Worm (Caenorhabditis elegans) whole organism, L2 larva: ENCODE results near the gene cest-2.1.

Source experiments
- C34F6.9 ChIP-seq: fragments of 150-350 bp; optimal IDR thresholded peaks from 2 replicates; lab custom pipeline; 2014; ENCODE audit warnings: missing biosample characterization, missing genetic modification characterization
- F13H6.1 ChIP-seq: sonication (generic microtip); optimal IDR thresholded peaks from 2 replicates; lab custom pipeline; 2016; ENCODE audit warnings: missing genetic modification characterization, missing compliant biosample characterization
- R02D3.7 ChIP-seq: fragments of 150-350 bp; optimal IDR thresholded peaks from 2 replicates; lab custom pipeline; 2014; ENCODE audit warnings: missing biosample characterization, missing genetic modification characterization
- Y55F3AM.14 ChIP-seq: fragments of 200-800 bp; sonication (Bioruptor generic); optimal IDR thresholded peaks from 2 replicates; lab custom pipeline; 2018; ENCODE audit warnings: mild to moderate bottlenecking, missing genetic modification characterization, missing compliant biosample characterization
- ZK546.5 ChIP-seq: sonication (generic microtip); optimal IDR thresholded peaks from 2 replicates; lab custom pipeline; 2017; ENCODE audit warnings: missing biosample characterization, missing genetic modification characterization
- alr-1 ChIP-seq: fragments of 150-350 bp; optimal IDR thresholded peaks from 2 replicates; lab custom pipeline; 2014; ENCODE audit warnings: missing biosample characterization, missing genetic modification characterization
- aly-2 ChIP-seq: fragments of 150-350 bp; optimal IDR thresholded peaks from 2 replicates; lab custom pipeline; 2014; ENCODE audit warnings: missing biosample characterization, missing genetic modification characterization
- ama-1 ChIP-seq: fragments of 150-350 bp; optimal IDR thresholded peaks from 2 replicates; lab custom pipeline; 2018; ENCODE audit warnings: inconsistent platforms
- blmp-1 ChIP-seq: sonication (generic microtip); optimal IDR thresholded peaks from 2 replicates; lab custom pipeline; 2017; ENCODE audit warnings: missing genetic modification characterization, mild to moderate bottlenecking, missing compliant biosample characterization, antibody characterized with exemption, moderate library complexity; ENCODE audit not compliant: insufficient read depth
- ceh-16 ChIP-seq: fragments of 150-350 bp; optimal IDR thresholded peaks from 2 replicates; lab custom pipeline; 2014; ENCODE audit warnings: missing biosample characterization, missing genetic modification characterization
- ceh-82 ChIP-seq: fragments of 150-350 bp; optimal IDR thresholded peaks from 2 replicates; lab custom pipeline; 2014; ENCODE audit warnings: missing biosample characterization, missing genetic modification characterization
- crh-2 ChIP-seq: sonication (generic microtip); optimal IDR thresholded peaks from 2 replicates; lab custom pipeline; 2017; ENCODE audit warnings: missing biosample characterization, missing genetic modification characterization
- dmd-4 ChIP-seq: sonication (generic microtip); optimal IDR thresholded peaks from 2 replicates; lab custom pipeline; 2017; ENCODE audit warnings: missing biosample characterization, missing genetic modification characterization
- egl-27 ChIP-seq: sonication (generic microtip); optimal IDR thresholded peaks from 3 replicates; lab custom pipeline; 2017; ENCODE audit warnings: missing biosample characterization, missing genetic modification reagents, missing genetic modification characterization
- elt-3 ChIP-seq: sonication (generic microtip); optimal IDR thresholded peaks from 2 replicates; lab custom pipeline; 2017; ENCODE audit warnings: missing biosample characterization, missing genetic modification characterization
- fos-1 ChIP-seq: fragments of 150-350 bp; optimal IDR thresholded peaks from 2 replicates; lab custom pipeline; 2014; ENCODE audit warnings: missing biosample characterization, missing genetic modification characterization
- gmeb-1 ChIP-seq: fragments of 150-350 bp; optimal IDR thresholded peaks from 2 replicates; lab custom pipeline; 2014; ENCODE audit warnings: missing biosample characterization, missing genetic modification characterization
- lin-11 ChIP-seq: fragments of 150-350 bp; sonication (generic microtip); optimal IDR thresholded peaks from 2 replicates; lab custom pipeline; 2014; ENCODE audit warnings: missing biosample characterization, missing genetic modification characterization, inconsistent platforms, mixed read lengths
- lin-13 ChIP-seq: fragments of 150-350 bp; optimal IDR thresholded peaks from 2 replicates; lab custom pipeline; 2014; ENCODE audit warnings: missing biosample characterization, missing genetic modification reagents, missing genetic modification characterization
- lsy-2 ChIP-seq, 2 experiments: fragments of 150-350 bp in 1 of 2; sonication (generic microtip) in 1 of 2; optimal IDR thresholded peaks; 2 replicates each; lab custom pipeline; 2014 to 2017; ENCODE audit warnings: missing biosample characterization in 2 of 2, missing genetic modification characterization in 2 of 2
- mab-5 ChIP-seq: fragments of 150-350 bp; optimal IDR thresholded peaks from 2 replicates; lab custom pipeline; 2014; ENCODE audit warnings: missing biosample characterization, missing genetic modification characterization
- mdl-1 ChIP-seq, 2 experiments: fragments of 150-350 bp in 1 of 2; sonication (generic microtip) in 1 of 2; optimal IDR thresholded peaks; 2 replicates each; lab custom pipeline; 2017; ENCODE audit warnings: missing biosample characterization in 2 of 2, missing genetic modification characterization in 2 of 2
- nhr-10 ChIP-seq: sonication (generic microtip); optimal IDR thresholded peaks from 2 replicates; lab custom pipeline; 2017; ENCODE audit warnings: missing biosample characterization, missing genetic modification characterization
- nhr-11 ChIP-seq: fragments of 150-350 bp; optimal IDR thresholded peaks from 2 replicates; lab custom pipeline; 2014; ENCODE audit warnings: missing biosample characterization, missing genetic modification characterization
- nhr-12 ChIP-seq: fragments of 150-350 bp; optimal IDR thresholded peaks from 2 replicates; lab custom pipeline; 2014; ENCODE audit warnings: missing biosample characterization, missing genetic modification characterization
- nhr-129 ChIP-seq: fragments of 150-350 bp; optimal IDR thresholded peaks from 2 replicates; lab custom pipeline; 2014; ENCODE audit warnings: missing biosample characterization, missing genetic modification characterization
- nhr-21 ChIP-seq: fragments of 150-350 bp; optimal IDR thresholded peaks from 2 replicates; lab custom pipeline; 2014; ENCODE audit warnings: missing biosample characterization, missing genetic modification characterization
- nhr-23 ChIP-seq: fragments of 150-350 bp; optimal IDR thresholded peaks from 2 replicates; lab custom pipeline; 2014; ENCODE audit warnings: missing biosample characterization, missing genetic modification reagents, missing genetic modification characterization
- nhr-237 ChIP-seq: fragments of 150-350 bp; optimal IDR thresholded peaks from 2 replicates; lab custom pipeline; 2014; ENCODE audit warnings: missing biosample characterization, missing genetic modification characterization
- nhr-25 ChIP-seq: fragments of 150-350 bp; sonication (generic microtip); optimal IDR thresholded peaks from 3 replicates; lab custom pipeline; 2014; ENCODE audit warnings: missing biosample characterization, missing genetic modification characterization
- nhr-77 ChIP-seq: fragments of 150-350 bp; optimal IDR thresholded peaks from 2 replicates; lab custom pipeline; 2014; ENCODE audit warnings: missing biosample characterization, missing genetic modification characterization
- peb-1 ChIP-seq: fragments of 150-350 bp; optimal IDR thresholded peaks from 2 replicates; lab custom pipeline; 2014; ENCODE audit warnings: missing biosample characterization, missing genetic modification characterization
- sem-4 ChIP-seq: fragments of 150-350 bp; optimal IDR thresholded peaks from 2 replicates; lab custom pipeline; 2014; ENCODE audit warnings: missing biosample characterization, missing genetic modification reagents, missing genetic modification characterization
- skn-1 ChIP-seq: sonication (generic microtip); optimal IDR thresholded peaks from 2 replicates; lab custom pipeline; 2017; ENCODE audit warnings: missing biosample characterization, missing genetic modification characterization
- sma-3 ChIP-seq: sonication (generic microtip); optimal IDR thresholded peaks from 2 replicates; lab custom pipeline; 2016; ENCODE audit warnings: missing genetic modification reagents, missing genetic modification characterization, missing compliant biosample characterization
- sma-9 ChIP-seq, 2 experiments: fragments of 150-350 bp in 1 of 2; sonication (generic microtip) in 1 of 2; optimal IDR thresholded peaks; 2 replicates each; lab custom pipeline; 2014 to 2016; ENCODE audit warnings: missing genetic modification characterization in 2 of 2, mild to moderate bottlenecking in 1 of 2, missing biosample characterization in 1 of 2, missing compliant biosample characterization in 1 of 2, missing genetic modification reagents in 1 of 2, moderate library complexity in 1 of 2
- snpc-4 ChIP-seq: fragments of 150-350 bp; optimal IDR thresholded peaks from 2 replicates; lab custom pipeline; 2014; ENCODE audit warnings: missing biosample characterization, missing genetic modification characterization
- unc-55 ChIP-seq: fragments of 150-350 bp; sonication (generic microtip); optimal IDR thresholded peaks from 3 replicates; lab custom pipeline; 2014; ENCODE audit warnings: missing biosample characterization, missing genetic modification reagents, missing genetic modification characterization
- unc-62 ChIP-seq: fragments of 150-350 bp; optimal IDR thresholded peaks from 2 replicates; lab custom pipeline; 2014; ENCODE audit warnings: missing biosample characterization, missing genetic modification reagents, missing genetic modification characterization
- zag-1 ChIP-seq: fragments of 150-350 bp; optimal IDR thresholded peaks from 2 replicates; lab custom pipeline; 2014; ENCODE audit warnings: missing biosample characterization, missing genetic modification characterization
- ztf-1 ChIP-seq: fragments of 200-800 bp; sonication (Bioruptor generic); conservative IDR thresholded peaks from 2 replicates; pipeline ENCODE4 v1.3.6; 2022; ENCODE audit warnings: missing genetic modification characterization, missing compliant biosample characterization
- ztf-11 ChIP-seq: sonication (generic microtip); optimal IDR thresholded peaks from 2 replicates; lab custom pipeline; 2017; ENCODE audit warnings: missing biosample characterization, missing genetic modification characterization
- ztf-4 ChIP-seq: fragments of 150-350 bp; optimal IDR thresholded peaks from 2 replicates; lab custom pipeline; 2014; ENCODE audit warnings: missing biosample characterization, missing genetic modification characterization

Gene cest-2.1

ce11 chrV:14200086-14200485 is 28.8 kb upstream of the cest-2.1 start:
- TF ChIP-seq ztf-11 (tag; lab: Kevin White, UChicago) (no peak), elt-3 (no peak), ceh-82 (tag; lab: Kevin White, UChicago) (peak; percentile 74), snpc-4 (tag; lab: Kevin White, UChicago) (peak; percentile 65), unc-62 (GFP tag; lab: Kevin White, UChicago) (peak; percentile 19), ama-1 (lab: Kevin White, UChicago) (peak; percentile 68), nhr-10 (tag; lab: Kevin White, UChicago) (peak; percentile 87), egl-27 (tag; lab: Kevin White, UChicago) (peak; percentile 90), dmd-4 (tag; lab: Kevin White, UChicago) (no peak), lin-11 (tag; lab: Kevin White, UChicago) (peak; percentile 77), sem-4 (tag; lab: Kevin White, UChicago) (peak; percentile 81), blmp-1 (tag; lab: Kevin White, UChicago) (peak; percentile 66), fos-1 (tag; lab: Kevin White, UChicago) (peak; percentile 91), nhr-21 (peak; percentile 90), sma-3 (GFP tag; lab: Kevin White, UChicago) (peak; percentile 91), nhr-237 (tag; lab: Kevin White, UChicago) (no peak), lin-13 (peak; percentile 78), sma-9 (GFP tag; optimal IDR thresholded peaks at IDR 0.05; lab: Kevin White, UChicago) (peak; percentile 94), sma-9 (tag; optimal IDR thresholded peaks at IDR 0.05; lab: Kevin White, UChicago) (no peak), crh-2 (tag; lab: Kevin White, UChicago) (peak; percentile 94), F13H6.1 (tag; lab: Kevin White, UChicago) (peak; percentile 94), nhr-12 (tag; lab: Kevin White, UChicago) (peak; percentile 30), Y55F3AM.14 (GFP tag; lab: Kevin White, UChicago) (peak; percentile 73), gmeb-1 (tag; lab: Kevin White, UChicago) (peak; percentile 79), zag-1 (tag; lab: Kevin White, UChicago) (peak; percentile 95), skn-1 (tag; lab: Kevin White, UChicago) (peak; percentile 40), alr-1 (tag; lab: Kevin White, UChicago) (no peak), ztf-1 (no peak), ZK546.5 (tag; lab: Kevin White, UChicago) (no peak), aly-2 (no peak), mdl-1 (tag; optimal IDR thresholded peaks at IDR 0.05; lab: Kevin White, UChicago) (peak; percentile 79 to 86), nhr-129 (tag; lab: Kevin White, UChicago) (peak; percentile 97), unc-55 (GFP tag; lab: Kevin White, UChicago) (peak; percentile 97), ztf-4 (tag; lab: Kevin White, UChicago) (peak; percentile 92), C34F6.9 (tag; lab: Kevin White, UChicago) (peak; percentile 97), R02D3.7 (tag; lab: Kevin White, UChicago) (no peak), mab-5 (tag; lab: Kevin White, UChicago) (peak; percentile 66), nhr-77 (tag; lab: Kevin White, UChicago) (peak; percentile 26), nhr-11 (tag; lab: Kevin White, UChicago) (peak; percentile 55), nhr-25 (tag; lab: Kevin White, UChicago) (peak; percentile 88), lsy-2 (tag; optimal IDR thresholded peaks at IDR 0.05; lab: Kevin White, UChicago) (peak; percentile 74 to 90), ceh-16 (tag; lab: Kevin White, UChicago) (no peak), nhr-23 (tag; lab: Kevin White, UChicago) (no peak), peb-1 (tag; lab: Kevin White, UChicago) (no peak)
- TF ChIP-seq, all 48 proteins: peak for 31

DNA sequence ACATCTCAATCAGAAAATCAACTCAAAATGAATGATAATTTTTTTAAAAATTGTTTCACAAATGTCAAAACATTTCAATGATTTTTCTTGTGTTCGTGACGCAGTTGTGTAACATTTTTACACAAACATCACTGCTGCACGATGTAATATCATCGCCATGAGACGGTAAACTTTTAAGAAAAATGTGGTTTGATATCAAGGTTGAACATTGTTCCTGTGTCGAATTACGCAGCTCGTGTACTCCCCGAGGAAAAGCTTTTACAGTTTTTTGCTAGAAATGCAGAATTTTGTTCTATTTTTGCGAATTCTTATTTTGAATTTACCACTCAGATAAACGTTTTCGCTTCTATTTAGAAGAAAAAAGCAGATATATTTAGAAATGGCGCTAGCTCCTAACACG is 26.4 kb upstream of the cest-2.1 start:
- TF ChIP-seq skn-1 (tag; lab: Kevin White, UChicago) (no peak), fos-1 (tag; lab: Kevin White, UChicago) (peak; percentile 10), peb-1 (tag; lab: Kevin White, UChicago) (no peak), alr-1 (tag; lab: Kevin White, UChicago) (no peak), nhr-25 (tag; lab: Kevin White, UChicago) (peak; percentile 52), Y55F3AM.14 (GFP tag; lab: Kevin White, UChicago) (no peak), sma-9 (GFP tag; optimal IDR thresholded peaks at IDR 0.05; lab: Kevin White, UChicago) (peak; percentile 57), sma-9 (tag; optimal IDR thresholded peaks at IDR 0.05; lab: Kevin White, UChicago) (no peak), lsy-2 (tag; optimal IDR thresholded peaks at IDR 0.05; lab: Kevin White, UChicago) (no peak), F13H6.1 (tag; lab: Kevin White, UChicago) (peak; percentile 17), nhr-21 (peak; percentile 43), ztf-11 (tag; lab: Kevin White, UChicago) (no peak), sma-3 (GFP tag; lab: Kevin White, UChicago) (peak; percentile 17), nhr-77 (tag; lab: Kevin White, UChicago) (no peak), ama-1 (lab: Kevin White, UChicago) (no peak), egl-27 (tag; lab: Kevin White, UChicago) (no peak), blmp-1 (tag; lab: Kevin White, UChicago) (no peak)
